Fruit fly (Drosophila melanogaster): ENCODE data around the gene Ucp4B.

Gene Ucp4B

dm6 chr2L:5997609-5998229, 28.1 kb downstream of the Ucp4B start (continued):
- TF ChIP-seq Mrtf (GFP tag; IDR thresholded peaks at IDR 0.05) (no peak), Fer3 (tag; optimal IDR thresholded peaks at IDR 0.05) (peak; percentile 59), CG1529 (GFP tag; optimal IDR thresholded peaks at IDR 0.05) (peak; percentile 40), Awh (GFP tag; IDR thresholded peaks at IDR 0.05) (peak; percentile 51; the same call in 1 of the 2 replicates), CG10267 (tag; optimal IDR thresholded peaks at IDR 0.05) (peak; percentile 39), lbe (GFP tag; optimal IDR thresholded peaks at IDR 0.05) (no peak), CG2889 (GFP tag; IDR thresholded peaks at IDR 0.05) (no peak), Deaf1 (tag; optimal IDR thresholded peaks at IDR 0.05) (peak; percentile 37), Blimp-1 (GFP tag; optimal IDR thresholded peaks at IDR 0.05) (no peak), Hr78 (GFP tag; optimal IDR thresholded peaks at IDR 0.05) (no peak), CG2129 (GFP tag; IDR thresholded peaks at IDR 0.05; ENCODE audit: partially characterized antibody) (no peak), grau (tag; optimal IDR thresholded peaks at IDR 0.05) (peak; percentile 34), cg (GFP tag; optimal IDR thresholded peaks at IDR 0.05) (peak; percentile 63), Hmr (GFP tag; optimal IDR thresholded peaks at IDR 0.05) (no peak), D (optimal IDR thresholded peaks at IDR 0.05) (no peak), D (GFP tag; optimal IDR thresholded peaks at IDR 0.05) (peak; percentile 52), sr (GFP tag; IDR thresholded peaks at IDR 0.05) (0 out of 3 replicates have a peak, but pooled peaks have one; percentile 4), zen2 (GFP tag; IDR thresholded peaks at IDR 0.05; ENCODE audit: partially characterized antibody) (no peak), CG5245 (GFP tag; optimal IDR thresholded peaks at IDR 0.05) (no peak), CG6813 (GFP tag; optimal IDR thresholded peaks at IDR 0.05) (peak; percentile 78), abd-A (tag; optimal IDR thresholded peaks at IDR 0.05) (no peak), Hsf (GFP tag; optimal IDR thresholded peaks at IDR 0.05) (no peak), chif (GFP tag; optimal IDR thresholded peaks at IDR 0.05) (no peak), br (optimal IDR thresholded peaks at IDR 0.05) (no peak), CG15601 (tag; optimal IDR thresholded peaks at IDR 0.05) (peak; percentile 66), org-1 (GFP tag; optimal IDR thresholded peaks at IDR 0.05) (peak; percentile 50), grn (GFP tag; optimal IDR thresholded peaks at IDR 0.05) (no peak), E2f2 (GFP tag; IDR thresholded peaks at IDR 0.05) (peak; percentile 15; the same call in 1 of the 2 replicates), danr (GFP tag; IDR thresholded peaks at IDR 0.05) (no peak), kni (GFP tag; optimal IDR thresholded peaks at IDR 0.05) (peak; percentile 93), Camta (GFP tag; optimal IDR thresholded peaks at IDR 0.05) (no peak), insv (GFP tag; optimal IDR thresholded peaks at IDR 0.05) (peak in 1 of 2 experiments; percentile 49), gro (GFP tag; optimal IDR thresholded peaks at IDR 0.05) (no peak), NK7.1 (GFP tag; optimal IDR thresholded peaks at IDR 0.05) (no peak), CG10959 (GFP tag; IDR thresholded peaks at IDR 0.05) (no peak), stc (GFP tag; IDR thresholded peaks at IDR 0.05) (no peak), Ptx1 (GFP tag; IDR thresholded peaks at IDR 0.05) (no peak), peb (GFP tag; IDR thresholded peaks at IDR 0.05) (no peak), CrebB (tag; optimal IDR thresholded peaks at IDR 0.05) (peak; percentile 48), CG7357 (GFP tag; IDR thresholded peaks at IDR 0.05) (no peak), CG14965 (GFP tag; optimal IDR thresholded peaks at IDR 0.05; ENCODE audit: borderline replicate concordance) (no peak), cato (GFP tag; optimal IDR thresholded peaks at IDR 0.05; ENCODE audit: borderline replicate concordance) (no peak), CG12155 (GFP tag; optimal IDR thresholded peaks at IDR 0.05) (no peak), CG31441 (GFP tag; IDR thresholded peaks at IDR 0.05) (peak; percentile 60), CG42726 (GFP tag; IDR thresholded peaks at IDR 0.05; ENCODE audit: partially characterized antibody) (no peak), dan (GFP tag; IDR thresholded peaks at IDR 0.05) (no peak), CG13296 (GFP tag; optimal IDR thresholded peaks at IDR 0.05) (peak; percentile 83), ato (GFP tag; IDR thresholded peaks at IDR 0.05; ENCODE audit: partially characterized antibody) (no peak), CoRest (tag; optimal IDR thresholded peaks at IDR 0.05) (peak; percentile 39), Dref (GFP tag; IDR thresholded peaks at IDR 0.05) (no peak)

Measured in whole organism, embryonic.